Worm (Caenorhabditis elegans) whole organism, young adult: ENCODE measurements around the gene C55A6.1.

Source experiments
- B0261.1 ChIP-seq: sonication (generic microtip); optimal IDR thresholded peaks from 2 replicates; lab custom pipeline; 2016; ENCODE audit warnings: mild to moderate bottlenecking, missing genetic modification characterization, moderate library complexity, missing compliant biosample characterization
- B0336.3 ChIP-seq: fragments of 200-800 bp; sonication (Bioruptor generic); IDR thresholded peaks from 2 replicates; pipeline ENCODE4 v1.3.6; 2022; ENCODE audit warnings: missing genetic modification characterization, missing compliant biosample characterization
- C17E4.6 ChIP-seq: fragments of 200-800 bp; sonication (Bioruptor generic); IDR thresholded peaks from 2 replicates; pipeline ENCODE4 v1.3.6; 2022; ENCODE audit warnings: missing genetic modification reagents, missing genetic modification characterization, missing compliant biosample characterization
- D2030.7 ChIP-seq: fragments of 200-800 bp; sonication (Bioruptor generic); IDR thresholded peaks from 2 replicates; pipeline ENCODE4 v1.3.6; 2022; ENCODE audit warnings: missing genetic modification reagents, missing genetic modification characterization, missing compliant biosample characterization
- F10E7.11 ChIP-seq: sonication (generic microtip); optimal IDR thresholded peaks from 2 replicates; lab custom pipeline; 2017; ENCODE audit warnings: mild to moderate bottlenecking, missing genetic modification characterization, moderate library complexity, missing compliant biosample characterization
- F23B12.7 ChIP-seq: sonication (generic microtip); optimal IDR thresholded peaks from 2 replicates; lab custom pipeline; 2017; ENCODE audit warnings: missing genetic modification characterization, mild to moderate bottlenecking, missing compliant biosample characterization, antibody characterized with exemption, moderate library complexity; ENCODE audit not compliant: insufficient read depth
- K12H6.12 ChIP-seq: fragments of 200-800 bp; sonication (Bioruptor generic); optimal IDR thresholded peaks from 2 replicates; lab custom pipeline; 2018; ENCODE audit warnings: mild to moderate bottlenecking, missing genetic modification characterization, missing compliant biosample characterization
- Y53F4B.3 ChIP-seq: fragments of 200-800 bp; sonication (Bioruptor generic); IDR thresholded peaks from 2 replicates; pipeline ENCODE4 v1.3.6; 2022; ENCODE audit warnings: missing genetic modification reagents, missing genetic modification characterization, missing compliant biosample characterization
- Y67H2A.10 ChIP-seq: fragments of 200-800 bp; sonication (Bioruptor generic); conservative IDR thresholded peaks from 2 replicates; pipeline ENCODE4 v1.3.6; 2022; ENCODE audit warnings: missing genetic modification reagents, missing genetic modification characterization, missing compliant biosample characterization
- ama-1 ChIP-seq, 3 experiments: fragments of 150-350 bp in 1 of 3; sonication (generic microtip) in 2 of 3; optimal IDR thresholded peaks; 2 replicates each; lab custom pipeline; 2014 to 2018; ENCODE audit warnings: missing biosample characterization in 2 of 3, missing genetic modification characterization in 2 of 3, missing genetic modification reagents in 2 of 3
- attf-5 ChIP-seq: fragments of 200-800 bp; sonication (Bioruptor generic); optimal IDR thresholded peaks from 2 replicates; lab custom pipeline; 2018; ENCODE audit warnings: mild to moderate bottlenecking, missing genetic modification characterization, missing compliant biosample characterization
- attf-6 ChIP-seq: fragments of 200-800 bp; sonication (Bioruptor generic); IDR thresholded peaks from 2 replicates; pipeline ENCODE4 v1.3.6; 2022; ENCODE audit warnings: missing genetic modification reagents, missing genetic modification characterization, missing compliant biosample characterization
- ccch-3 ChIP-seq: fragments of 200-800 bp; sonication (Bioruptor generic); optimal IDR thresholded peaks from 2 replicates; lab custom pipeline; 2018; ENCODE audit warnings: mild to moderate bottlenecking, missing genetic modification characterization, missing compliant biosample characterization
- cebp-1 ChIP-seq, 2 experiments: fragments of 200-800 bp in 1 of 2; sonication (Bioruptor generic) in 1 of 2; sonication (generic microtip) in 1 of 2; IDR thresholded peaks in 1 of 2; optimal IDR thresholded peaks in 1 of 2; 2 replicates each; pipeline versions ENCODE4 v1.3.6 to Lab custom; 2017 to 2022; ENCODE audit warnings: missing compliant biosample characterization in 2 of 2, missing genetic modification characterization in 2 of 2, mild to moderate bottlenecking in 1 of 2, missing genetic modification reagents in 1 of 2, moderate library complexity in 1 of 2
- cebp-2 ChIP-seq: fragments of 200-800 bp; sonication (Bioruptor generic); IDR thresholded peaks from 2 replicates; pipeline ENCODE4 v1.3.6; 2022; ENCODE audit warnings: missing genetic modification characterization, missing compliant biosample characterization
- die-1 ChIP-seq: sonication (generic microtip); optimal IDR thresholded peaks from 2 replicates; lab custom pipeline; 2016; ENCODE audit warnings: missing genotype, mild to moderate bottlenecking, missing genetic modification characterization, missing compliant biosample characterization
- dox-1 ChIP-seq: fragments of 200-800 bp; sonication (Bioruptor generic); IDR thresholded peaks from 2 replicates; pipeline ENCODE4 v1.3.6; 2022; ENCODE audit warnings: missing genetic modification reagents, missing genetic modification characterization, missing compliant biosample characterization
- efl-1 ChIP-seq: fragments of 150-350 bp; optimal IDR thresholded peaks from 2 replicates; lab custom pipeline; 2014; ENCODE audit warnings: missing biosample characterization, missing genetic modification reagents, missing genetic modification characterization
- hmg-20 ChIP-seq: fragments of 200-800 bp; sonication (Bioruptor generic); IDR thresholded peaks from 2 replicates; pipeline ENCODE4 v1.3.6; 2022; ENCODE audit warnings: missing genetic modification reagents, missing genetic modification characterization, missing compliant biosample characterization
- hsf-1 ChIP-seq: fragments of 200-800 bp; sonication (Bioruptor generic); IDR thresholded peaks from 2 replicates; pipeline ENCODE4 v1.3.6; 2022; ENCODE audit warnings: missing genetic modification reagents, missing genetic modification characterization, missing compliant biosample characterization
- let-526 ChIP-seq: fragments of 200-800 bp; sonication (Bioruptor generic); IDR thresholded peaks from 2 replicates; pipeline ENCODE4 v1.3.6; 2022; ENCODE audit warnings: missing genetic modification reagents, missing genetic modification characterization, missing compliant biosample characterization
- lin-35 ChIP-seq, 3 experiments: fragments of 150-350 bp in 2 of 3; sonication (generic microtip) in 1 of 3; optimal IDR thresholded peaks; 2 replicates each; lab custom pipeline; 2014 to 2018; ENCODE audit warnings: missing biosample characterization in 3 of 3, missing genetic modification characterization in 3 of 3, missing genetic modification reagents in 3 of 3
- lin-40 ChIP-seq: sonication (generic microtip); optimal IDR thresholded peaks from 2 replicates; lab custom pipeline; 2016; ENCODE audit warnings: missing genetic modification characterization, mild to moderate bottlenecking, missing compliant biosample characterization, missing genotype, missing genetic modification reagents
- lin-54 ChIP-seq: fragments of 200-800 bp; sonication (Bioruptor generic); optimal IDR thresholded peaks from 2 replicates; lab custom pipeline; 2018; ENCODE audit warnings: mild to moderate bottlenecking, missing genetic modification characterization, missing compliant biosample characterization
- lir-1 ChIP-seq: fragments of 200-800 bp; sonication (Bioruptor generic); conservative IDR thresholded peaks from 2 replicates; pipeline ENCODE4 v1.3.6; 2022; ENCODE audit warnings: missing genetic modification reagents, missing genetic modification characterization, missing compliant biosample characterization
- madf-3 ChIP-seq: fragments of 200-800 bp; sonication (Bioruptor generic); IDR thresholded peaks from 2 replicates; pipeline ENCODE4 v1.3.6; 2022; ENCODE audit warnings: missing genetic modification reagents, missing genetic modification characterization, missing compliant biosample characterization
- mes-4 ChIP-seq: sonication (generic microtip); optimal IDR thresholded peaks from 2 replicates; lab custom pipeline; 2016; ENCODE audit warnings: missing genotype, missing genetic modification characterization, missing compliant biosample characterization
- nfya-2 ChIP-seq: fragments of 200-800 bp; sonication (Bioruptor generic); IDR thresholded peaks from 2 replicates; pipeline ENCODE4 v1.3.6; 2022; ENCODE audit warnings: missing genetic modification reagents, missing genetic modification characterization, missing compliant biosample characterization
- nfyb-1 ChIP-seq: fragments of 200-800 bp; sonication (Bioruptor generic); IDR thresholded peaks from 2 replicates; pipeline ENCODE4 v1.3.6; 2022; ENCODE audit warnings: missing genetic modification reagents, missing genetic modification characterization, missing compliant biosample characterization
- nhr-80 ChIP-seq: sonication (generic microtip); optimal IDR thresholded peaks from 2 replicates; lab custom pipeline; 2016; ENCODE audit warnings: missing genetic modification characterization, missing compliant biosample characterization
- rcor-1 ChIP-seq: fragments of 200-800 bp; sonication (Bioruptor generic); IDR thresholded peaks from 2 replicates; pipeline ENCODE4 v1.3.6; 2022; ENCODE audit warnings: missing genetic modification reagents, missing genetic modification characterization, missing compliant biosample characterization
- repo-1 ChIP-seq: sonication (generic microtip); optimal IDR thresholded peaks from 2 replicates; lab custom pipeline; 2017; ENCODE audit warnings: mild to moderate bottlenecking, missing genetic modification characterization, missing compliant biosample characterization
- snpc-3.4 ChIP-seq: sonication (generic microtip); optimal IDR thresholded peaks from 2 replicates; lab custom pipeline; 2017; ENCODE audit warnings: missing genetic modification characterization, mild to moderate bottlenecking, missing compliant biosample characterization, antibody characterized with exemption, moderate library complexity, missing genotype, missing genetic modification reagents
- somi-1 ChIP-seq: fragments of 200-800 bp; sonication (Bioruptor generic); optimal IDR thresholded peaks from 2 replicates; lab custom pipeline; 2018; ENCODE audit warnings: mild to moderate bottlenecking, missing genetic modification characterization, missing compliant biosample characterization
- zfh-2 ChIP-seq: fragments of 200-800 bp; sonication (Bioruptor generic); conservative IDR thresholded peaks from 2 replicates; pipeline ENCODE4 v1.3.6; 2022; ENCODE audit warnings: missing genetic modification reagents, missing genetic modification characterization, missing compliant biosample characterization
- ztf-25 ChIP-seq: fragments of 200-800 bp; sonication (Bioruptor generic); IDR thresholded peaks from 2 replicates; pipeline ENCODE4 v1.3.6; 2022; ENCODE audit warnings: missing genetic modification reagents, missing genetic modification characterization, missing compliant biosample characterization

Gene C55A6.1

ce11 chrV:11506347-11506746 is 1.6 kb upstream of the C55A6.1 start:
- TF ChIP-seq hsf-1 (GFP tag; lab: Robert Waterston, UW) (no peak), mes-4 (tag; lab: Kevin White, UChicago) (no peak)

ce11 chrV:11503081-11503751 is 1.6 kb downstream of the C55A6.1 start, which contains the start of gene C55A6.12:
Gene C55A6.12, minus strand, starts transcription at chrV:11503131.
- TF ChIP-seq cebp-2 (GFP tag; lab: Robert Waterston, UW) (no peak), hmg-20 (no peak), let-526 (GFP tag; lab: Robert Waterston, UW) (no peak), F23B12.7 (no peak), C17E4.6 (GFP tag; lab: Robert Waterston, UW) (no peak), lin-40 (tag; lab: Kevin White, UChicago) (no peak), lin-54 (GFP tag; lab: Kevin White, UChicago) (peak; percentile 43), nfya-2 (GFP tag; lab: Robert Waterston, UW) (peak; percentile 98), rcor-1 (no peak), die-1 (no peak), Y67H2A.10 (GFP tag; lab: Robert Waterston, UW) (no peak), attf-6 (GFP tag; lab: Robert Waterston, UW) (no peak), K12H6.12 (tag; lab: Kevin White, UChicago) (no peak), nfyb-1 (GFP tag; lab: Robert Waterston, UW) (peak; percentile 99), madf-3 (GFP tag; lab: Robert Waterston, UW) (no peak), lin-35 (GFP tag; optimal IDR thresholded peaks at IDR 0.05; lab: Kevin White, UChicago) (peak in 1 of 3 experiments; percentile 45)

ce11 chrV:11500980-11501379 is 3.8 kb downstream of the C55A6.1 start:
- TF ChIP-seq ccch-3: no peak
- peak; percentile 60 for TF ChIP-seq nhr-80 (tag; lab: Kevin White, UChicago)
- TF ChIP-seq, all 124 proteins: peak for 1

ce11 chrV:11499786-11500185 is 5.0 kb downstream of the C55A6.1 start:
- peak; percentile 10 for TF ChIP-seq somi-1 (GFP tag; lab: Kevin White, UChicago)
- no peak for TF ChIP-seq ztf-25 (GFP tag; lab: Robert Waterston, UW)

ce11 chrV:11497475-11497874 is 7.3 kb downstream of the C55A6.1 start:
- TF ChIP-seq cebp-2 (GFP tag; lab: Robert Waterston, UW): no peak
- no peak for TF ChIP-seq D2030.7
- no peak for TF ChIP-seq attf-5 (GFP tag; lab: Kevin White, UChicago)
- TF ChIP-seq Y53F4B.3 (GFP tag; lab: Robert Waterston, UW): no peak
- TF ChIP-seq dox-1 (GFP tag; lab: Robert Waterston, UW): no peak
- TF ChIP-seq cebp-1 (GFP tag; IDR thresholded peaks at IDR 0.05; lab: Robert Waterston, UW): no peak
- TF ChIP-seq cebp-1 (tag; optimal IDR thresholded peaks at IDR 0.05; lab: Kevin White, UChicago): no peak
- no peak for TF ChIP-seq B0261.1 (tag; lab: Kevin White, UChicago)
- no peak for TF ChIP-seq efl-1 (GFP tag; lab: Kevin White, UChicago)
- no peak for TF ChIP-seq repo-1 (tag; lab: Kevin White, UChicago)
- TF ChIP-seq snpc-3.4 (tag; lab: Kevin White, UChicago): no peak
- no peak for TF ChIP-seq zfh-2 (GFP tag; lab: Robert Waterston, UW)
- no peak for TF ChIP-seq attf-6 (GFP tag; lab: Robert Waterston, UW)
- no peak for TF ChIP-seq ccch-3
- TF ChIP-seq B0336.3 (GFP tag; lab: Robert Waterston, UW): no peak
- TF ChIP-seq rcor-1: no peak
- no peak for TF ChIP-seq ama-1 (optimal IDR thresholded peaks at IDR 0.05; lab: Kevin White, UChicago)
- no peak for TF ChIP-seq ama-1 (GFP tag; optimal IDR thresholded peaks at IDR 0.05; lab: Kevin White, UChicago)
- TF ChIP-seq lir-1 (GFP tag; lab: Robert Waterston, UW): no peak
- no peak for TF ChIP-seq F10E7.11 (tag; lab: Kevin White, UChicago)
- TF ChIP-seq, all 124 proteins: peak for 0
